Worm (Caenorhabditis elegans) whole organism, L4 larva: ENCODE measurements around the gene gpa-12.

Source experiments
- Y105C5A.15 ChIP-seq: fragments of 200-800 bp; sonication (Bioruptor generic); IDR thresholded peaks from 2 replicates; pipeline ENCODE4 v1.3.6; 2022; ENCODE audit warnings: missing genetic modification characterization, missing compliant biosample characterization
- ama-1 ChIP-seq: fragments of 150-350 bp; optimal IDR thresholded peaks from 2 replicates; lab custom pipeline; 2014; ENCODE audit warnings: inconsistent platforms, mixed read lengths
- ces-1 ChIP-seq: fragments of 150-350 bp; sonication (generic microtip); optimal IDR thresholded peaks from 4 replicates; lab custom pipeline; 2014; ENCODE audit warnings: missing biosample characterization, missing genetic modification reagents, missing genetic modification characterization
- daf-8 ChIP-seq: fragments of 200-800 bp; sonication (Bioruptor generic); IDR thresholded peaks from 2 replicates; pipeline ENCODE4 v1.3.6; 2022; ENCODE audit warnings: missing genetic modification characterization, missing compliant biosample characterization
- egl-27 ChIP-seq: sonication (generic microtip); optimal IDR thresholded peaks from 3 replicates; lab custom pipeline; 2017; ENCODE audit warnings: missing biosample characterization, missing genetic modification reagents, missing genetic modification characterization
- lin-13 ChIP-seq: fragments of 150-350 bp; optimal IDR thresholded peaks from 2 replicates; lab custom pipeline; 2014; ENCODE audit warnings: missing biosample characterization, missing genetic modification reagents, missing genetic modification characterization
- lsy-2 ChIP-seq, 2 experiments: fragments of 150-350 bp in 1 of 2; sonication (generic microtip) in 1 of 2; optimal IDR thresholded peaks; 2 replicates each; lab custom pipeline; 2014 to 2017; ENCODE audit warnings: missing biosample characterization in 2 of 2, missing genetic modification characterization in 2 of 2
- nhr-25 ChIP-seq: sonication (generic microtip); optimal IDR thresholded peaks from 2 replicates; lab custom pipeline; 2017; ENCODE audit warnings: missing genetic modification characterization, mild to moderate bottlenecking, missing compliant biosample characterization, antibody characterized with exemption, moderate library complexity, borderline replicate concordance; ENCODE audit not compliant: insufficient read depth
- pha-4 ChIP-seq, 2 experiments: fragments of 150-350 bp in 1 of 2; fragments of 200-800 bp in 1 of 2; sonication (Bioruptor generic) in 1 of 2; IDR thresholded peaks in 1 of 2; optimal IDR thresholded peaks in 1 of 2; 2 replicates each; pipeline versions ENCODE4 v1.3.6 to Lab custom; 2014 to 2022; ENCODE audit warnings: missing genetic modification characterization in 2 of 2, missing genetic modification reagents in 2 of 2, missing biosample characterization in 1 of 2, missing compliant biosample characterization in 1 of 2
- pqm-1 ChIP-seq: sonication (generic microtip); optimal IDR thresholded peaks from 2 replicates; lab custom pipeline; 2017; ENCODE audit warnings: missing biosample characterization, missing genetic modification characterization
- skn-1 ChIP-seq: fragments of 150-350 bp; optimal IDR thresholded peaks from 2 replicates; lab custom pipeline; 2014; ENCODE audit warnings: missing biosample characterization, missing genetic modification characterization
- snpc-4 ChIP-seq: fragments of 150-350 bp; optimal IDR thresholded peaks from 2 replicates; lab custom pipeline; 2014; ENCODE audit warnings: missing biosample characterization, missing genetic modification characterization
- unc-39 ChIP-seq: sonication (generic microtip); optimal IDR thresholded peaks from 2 replicates; lab custom pipeline; 2017; ENCODE audit warnings: missing biosample characterization, missing genetic modification characterization

DNA sequence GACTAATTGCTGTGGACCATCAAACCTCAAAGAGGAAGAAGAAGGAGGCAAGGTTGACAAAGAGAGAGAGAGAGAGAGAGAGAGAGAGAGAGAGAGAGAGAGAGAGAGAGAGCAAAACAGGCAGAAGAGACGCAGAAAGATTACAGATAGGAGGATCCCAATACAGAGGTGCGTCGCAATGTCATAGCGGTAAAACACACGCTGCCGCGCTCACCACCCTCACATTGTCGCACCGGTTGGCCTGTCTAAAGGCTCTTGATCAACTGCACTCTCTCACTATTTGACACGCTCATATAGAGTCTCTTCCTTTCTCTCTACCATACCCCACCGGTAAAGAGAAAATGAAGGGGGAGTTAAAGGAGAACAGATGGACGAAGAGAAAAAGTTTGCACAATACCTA is 18.1 kb upstream of the gpa-12 start:
- TF ChIP-seq pqm-1 (tag; lab: Kevin White, UChicago) = peak; percentile 17
- TF ChIP-seq nhr-25 = peak; percentile 38
- no peak for TF ChIP-seq skn-1 (tag; lab: Kevin White, UChicago)
- no peak for TF ChIP-seq egl-27 (tag; lab: Kevin White, UChicago)
- TF ChIP-seq lsy-2 (tag; optimal IDR thresholded peaks at IDR 0.05; lab: Kevin White, UChicago) = no peak
- TF ChIP-seq ces-1 (GFP tag; lab: Kevin White, UChicago) = no peak
- TF ChIP-seq Y105C5A.15 = no peak
- TF ChIP-seq daf-8 (GFP tag; lab: Robert Waterston, UW) = no peak
- TF ChIP-seq pha-4 (GFP tag; IDR thresholded peaks at IDR 0.05; lab: Robert Waterston, UW) = no peak; the same call in 1 of the 2 replicates
- no peak for TF ChIP-seq pha-4 (tag; optimal IDR thresholded peaks at IDR 0.05; lab: Kevin White, UChicago)
- no peak for TF ChIP-seq lin-13 (GFP tag; lab: Kevin White, UChicago)
- no peak for TF ChIP-seq snpc-4 (tag; lab: Kevin White, UChicago)
- TF ChIP-seq unc-39 (tag; lab: Kevin White, UChicago) = no peak
- no peak for TF ChIP-seq ama-1
